Worm (Caenorhabditis elegans) whole organism, L1 larva: ENCODE measurements around the gene C24H10.2.

Experiments used
- C04F5.9 ChIP-seq: sonication (generic microtip); optimal IDR thresholded peaks from 2 replicates; lab custom pipeline; 2016; ENCODE audit warnings: missing genetic modification characterization, missing compliant biosample characterization
- C16A3.4 ChIP-seq: fragments of 150-350 bp; optimal IDR thresholded peaks from 2 replicates; lab custom pipeline; 2014; ENCODE audit warnings: missing biosample characterization, missing genetic modification characterization
- alr-1 ChIP-seq: fragments of 200-800 bp; sonication (Bioruptor generic); optimal IDR thresholded peaks from 2 replicates; lab custom pipeline; 2018; ENCODE audit warnings: borderline replicate concordance, mild to moderate bottlenecking, missing genetic modification characterization, missing compliant biosample characterization
- blmp-1 ChIP-seq: fragments of 150-350 bp; optimal IDR thresholded peaks from 2 replicates; lab custom pipeline; 2014; ENCODE audit warnings: missing biosample characterization, missing genetic modification characterization
- ceh-82 ChIP-seq, 3 experiments: fragments of 150-350 bp in 1 of 3; sonication (generic microtip) in 2 of 3; optimal IDR thresholded peaks; 2 replicates each; lab custom pipeline; 2014 to 2017; ENCODE audit warnings: missing biosample characterization in 3 of 3, missing genetic modification characterization in 3 of 3
- ceh-88 ChIP-seq: fragments of 200-800 bp; sonication (Bioruptor generic); IDR thresholded peaks from 2 replicates; pipeline ENCODE4 v1.3.6; 2022; ENCODE audit warnings: missing genetic modification characterization, missing compliant biosample characterization
- ceh-90 ChIP-seq: sonication (generic microtip); optimal IDR thresholded peaks from 2 replicates; lab custom pipeline; 2016; ENCODE audit warnings: missing genetic modification characterization, missing compliant biosample characterization
- dpl-1 ChIP-seq, 3 experiments: fragments of 150-350 bp in 2 of 3; sonication (generic microtip) in 1 of 3; optimal IDR thresholded peaks; 2 replicates each; lab custom pipeline; 2014 to 2017; ENCODE audit warnings: missing biosample characterization in 3 of 3, missing genetic modification characterization in 3 of 3, missing genetic modification reagents in 3 of 3
- dsc-1 ChIP-seq: sonication (generic microtip); optimal IDR thresholded peaks from 2 replicates; lab custom pipeline; 2016; ENCODE audit warnings: mild to moderate bottlenecking, missing genetic modification characterization, missing compliant biosample characterization
- efl-1 ChIP-seq, 4 experiments: fragments of 150-350 bp; optimal IDR thresholded peaks in 3 of 4; peaks in 1 of 4; 1 replicate in 1 of 4; 2 replicates in 3 of 4; lab custom pipeline; 2014; ENCODE audit warnings: missing biosample characterization in 2 of 4, missing genetic modification characterization in 2 of 4, missing genetic modification reagents in 2 of 4
- egl-27 ChIP-seq, 2 experiments: fragments of 150-350 bp in 1 of 2; sonication (generic microtip); optimal IDR thresholded peaks; 3 replicates each; lab custom pipeline; 2017 to 2018; ENCODE audit warnings: missing biosample characterization in 2 of 2, missing genetic modification characterization in 2 of 2, missing genetic modification reagents in 2 of 2
- elt-2 ChIP-seq: sonication (generic microtip); optimal IDR thresholded peaks from 2 replicates; lab custom pipeline; 2016; ENCODE audit warnings: missing genetic modification characterization, mild to moderate bottlenecking, inconsistent platforms, missing compliant biosample characterization, missing genetic modification reagents
- ets-5 ChIP-seq: fragments of 200-800 bp; sonication (Bioruptor generic); IDR thresholded peaks from 2 replicates; pipeline ENCODE4 v1.3.6; 2022; ENCODE audit warnings: missing genetic modification characterization, missing compliant biosample characterization
- fkh-10 ChIP-seq: sonication (generic microtip); optimal IDR thresholded peaks from 2 replicates; lab custom pipeline; 2017; ENCODE audit warnings: missing biosample characterization, missing genetic modification reagents, missing genetic modification characterization
- fkh-4 ChIP-seq: sonication (generic microtip); optimal IDR thresholded peaks from 2 replicates; lab custom pipeline; 2016; ENCODE audit warnings: missing compliant biosample characterization, missing genetic modification characterization, borderline replicate concordance
- grh-1 ChIP-seq: fragments of 200-800 bp; sonication (Bioruptor generic); IDR thresholded peaks from 2 replicates; pipeline ENCODE4 v1.3.6; 2022; ENCODE audit warnings: missing genetic modification reagents, missing genetic modification characterization, missing compliant biosample characterization
- hlh-17 ChIP-seq: fragments of 200-800 bp; sonication (Bioruptor generic); optimal IDR thresholded peaks from 2 replicates; lab custom pipeline; 2018; ENCODE audit warnings: missing genetic modification characterization, mild to moderate bottlenecking, missing compliant biosample characterization, moderate library complexity, borderline replicate concordance
- hlh-4 ChIP-seq: sonication (generic microtip); optimal IDR thresholded peaks from 2 replicates; lab custom pipeline; 2016; ENCODE audit warnings: mild to moderate bottlenecking, missing genetic modification characterization, missing compliant biosample characterization
- irx-1 ChIP-seq: sonication (generic microtip); optimal IDR thresholded peaks from 2 replicates; lab custom pipeline; 2016; ENCODE audit warnings: missing genetic modification characterization, missing compliant biosample characterization
- jun-1 ChIP-seq: fragments of 150-350 bp; optimal IDR thresholded peaks from 2 replicates; lab custom pipeline; 2014; ENCODE audit warnings: missing biosample characterization, missing genetic modification reagents, missing genetic modification characterization
- lin-13 ChIP-seq: fragments of 150-350 bp; optimal IDR thresholded peaks from 2 replicates; lab custom pipeline; 2014; ENCODE audit warnings: missing biosample characterization, missing genetic modification reagents, missing genetic modification characterization
- lin-14 ChIP-seq: fragments of 200-800 bp; sonication (Bioruptor generic); optimal IDR thresholded peaks from 2 replicates; lab custom pipeline; 2018; ENCODE audit warnings: mild to moderate bottlenecking, missing genetic modification characterization, moderate library complexity, missing compliant biosample characterization
- lin-15B ChIP-seq: fragments of 150-350 bp; sonication (generic microtip); optimal IDR thresholded peaks from 3 replicates; lab custom pipeline; 2014; ENCODE audit warnings: missing biosample characterization, missing genetic modification characterization
- lin-35 ChIP-seq, 2 experiments: fragments of 150-350 bp; optimal IDR thresholded peaks; 2 replicates each; lab custom pipeline; 2014; ENCODE audit warnings: missing biosample characterization in 2 of 2, missing genetic modification characterization in 2 of 2, missing genetic modification reagents in 2 of 2
- lin-39 ChIP-seq: fragments of 150-350 bp; optimal IDR thresholded peaks from 2 replicates; lab custom pipeline; 2014; ENCODE audit warnings: missing biosample characterization, missing genetic modification reagents, missing genetic modification characterization
- lsy-2 ChIP-seq, 2 experiments: fragments of 150-350 bp; optimal IDR thresholded peaks; 2 replicates each; lab custom pipeline; 2014; ENCODE audit warnings: missing biosample characterization in 2 of 2, missing genetic modification characterization in 2 of 2
- mab-9 ChIP-seq: fragments of 200-800 bp; sonication (Bioruptor generic); IDR thresholded peaks from 2 replicates; pipeline ENCODE4 v1.3.6; 2022; ENCODE audit warnings: missing genetic modification reagents, missing genetic modification characterization, missing compliant biosample characterization
- mdl-1 ChIP-seq, 2 experiments: fragments of 150-350 bp; optimal IDR thresholded peaks; 2 replicates each; lab custom pipeline; 2014 to 2017; ENCODE audit warnings: missing biosample characterization in 2 of 2, missing genetic modification characterization in 2 of 2, inconsistent platforms in 1 of 2
- mep-1 ChIP-seq: fragments of 150-350 bp; optimal IDR thresholded peaks from 2 replicates; lab custom pipeline; 2014; ENCODE audit warnings: missing biosample characterization, missing genetic modification characterization
- nhr-20 ChIP-seq: sonication (generic microtip); optimal IDR thresholded peaks from 2 replicates; lab custom pipeline; 2016; ENCODE audit warnings: mild to moderate bottlenecking, missing genetic modification characterization, missing compliant biosample characterization
- nhr-237 ChIP-seq: fragments of 150-350 bp; optimal IDR thresholded peaks from 2 replicates; lab custom pipeline; 2014; ENCODE audit warnings: missing biosample characterization, missing genetic modification characterization
- nhr-47 ChIP-seq: sonication (generic microtip); optimal IDR thresholded peaks from 2 replicates; lab custom pipeline; 2016; ENCODE audit warnings: mild to moderate bottlenecking, missing genetic modification characterization, moderate library complexity, missing compliant biosample characterization
- nhr-71 ChIP-seq: sonication (generic microtip); optimal IDR thresholded peaks from 2 replicates; lab custom pipeline; 2016; ENCODE audit warnings: mild to moderate bottlenecking, missing genetic modification characterization, moderate library complexity, missing compliant biosample characterization
- nhr-76 ChIP-seq: sonication (generic microtip); optimal IDR thresholded peaks from 2 replicates; lab custom pipeline; 2017; ENCODE audit warnings: missing biosample characterization, missing genetic modification characterization
- nhr-77 ChIP-seq: fragments of 150-350 bp; optimal IDR thresholded peaks from 2 replicates; lab custom pipeline; 2014; ENCODE audit warnings: missing biosample characterization, missing genetic modification characterization
- rnt-1 ChIP-seq: sonication (generic microtip); optimal IDR thresholded peaks from 2 replicates; lab custom pipeline; 2016; ENCODE audit warnings: mild to moderate bottlenecking, missing genetic modification characterization, moderate library complexity, missing compliant biosample characterization
- skn-1 ChIP-seq: fragments of 150-350 bp; optimal IDR thresholded peaks from 2 replicates; lab custom pipeline; 2014; ENCODE audit warnings: missing biosample characterization, missing genetic modification characterization
- snpc-4 ChIP-seq: fragments of 150-350 bp; optimal IDR thresholded peaks from 2 replicates; lab custom pipeline; 2014; ENCODE audit warnings: missing biosample characterization, missing genetic modification characterization
- snu-23 ChIP-seq: sonication (generic microtip); optimal IDR thresholded peaks from 2 replicates; lab custom pipeline; 2016; ENCODE audit warnings: missing genetic modification characterization, missing compliant biosample characterization
- sox-4 ChIP-seq: sonication (generic microtip); optimal IDR thresholded peaks from 2 replicates; lab custom pipeline; 2016; ENCODE audit warnings: missing genetic modification characterization, missing compliant biosample characterization
- sup-37 ChIP-seq: fragments of 200-800 bp; sonication (Bioruptor generic); optimal IDR thresholded peaks from 2 replicates; lab custom pipeline; 2018; ENCODE audit warnings: mild to moderate bottlenecking, missing genetic modification characterization, missing compliant biosample characterization
- tbx-2 ChIP-seq: sonication (generic microtip); optimal IDR thresholded peaks from 2 replicates; lab custom pipeline; 2016; ENCODE audit warnings: missing genetic modification characterization, missing compliant biosample characterization
- unc-30 ChIP-seq: sonication (generic microtip); optimal IDR thresholded peaks from 2 replicates; lab custom pipeline; 2017; ENCODE audit warnings: missing biosample characterization, missing genetic modification characterization
- unc-62 ChIP-seq: fragments of 150-350 bp; optimal IDR thresholded peaks from 2 replicates; lab custom pipeline; 2014; ENCODE audit warnings: missing biosample characterization, missing genetic modification reagents, missing genetic modification characterization
- unc-86 ChIP-seq: sonication (generic microtip); optimal IDR thresholded peaks from 2 replicates; lab custom pipeline; 2016; ENCODE audit warnings: missing genetic modification characterization, missing compliant biosample characterization
- unc-98 ChIP-seq: fragments of 200-800 bp; sonication (Bioruptor generic); IDR thresholded peaks from 2 replicates; pipeline ENCODE4 v1.3.6; 2022; ENCODE audit warnings: missing genetic modification characterization, missing compliant biosample characterization
- vab-15 ChIP-seq: sonication (generic microtip); optimal IDR thresholded peaks from 2 replicates; lab custom pipeline; 2017; ENCODE audit warnings: missing genotype, mild to moderate bottlenecking, missing genetic modification characterization, missing compliant biosample characterization
- zag-1 ChIP-seq: fragments of 150-350 bp; optimal IDR thresholded peaks from 2 replicates; lab custom pipeline; 2014; ENCODE audit warnings: missing biosample characterization, missing genetic modification characterization
- zip-4 ChIP-seq: fragments of 200-800 bp; sonication (Bioruptor generic); optimal IDR thresholded peaks from 2 replicates; lab custom pipeline; 2018; ENCODE audit warnings: mild to moderate bottlenecking, missing genetic modification characterization, moderate library complexity, missing compliant biosample characterization
- ztf-4 ChIP-seq: fragments of 150-350 bp; optimal IDR thresholded peaks from 2 replicates; lab custom pipeline; 2014; ENCODE audit warnings: missing biosample characterization, missing genetic modification characterization

Gene C24H10.2

ce11 chrX:5063750-5064652 is at the start of gene C24H10.2:
C24H10.2 (plus strand) TSS chrX:5064602.
- TF ChIP-seq blmp-1 (tag; lab: Kevin White, UChicago) (peak; percentile 15), lsy-2 (tag; optimal IDR thresholded peaks at IDR 0.05; lab: Kevin White, UChicago) (peak in 1 of 2 experiments; percentile 48), jun-1 (peak; percentile 9), zag-1 (tag; lab: Kevin White, UChicago) (no peak), tbx-2 (tag; lab: Kevin White, UChicago) (peak; percentile 1), mab-9 (no peak), lin-14 (GFP tag; lab: Kevin White, UChicago) (peak; percentile 83), unc-62 (GFP tag; lab: Kevin White, UChicago) (no peak), alr-1 (tag; lab: Kevin White, UChicago) (no peak), zip-4 (GFP tag; lab: Kevin White, UChicago) (no peak), snu-23 (peak; percentile 56), nhr-76 (tag; lab: Kevin White, UChicago) (no peak), mep-1 (tag; lab: Kevin White, UChicago) (no peak), sox-4 (no peak), nhr-71 (tag; lab: Kevin White, UChicago) (peak; percentile 59), sup-37 (GFP tag; lab: Kevin White, UChicago) (no peak), dsc-1 (tag; lab: Kevin White, UChicago) (peak; percentile 13), unc-30 (tag; lab: Kevin White, UChicago) (no peak), nhr-20 (tag; lab: Kevin White, UChicago) (peak; percentile 34), ceh-88 (GFP tag; lab: Robert Waterston, UW) (no peak), hlh-17 (GFP tag; lab: Kevin White, UChicago) (no peak), unc-98 (GFP tag; lab: Robert Waterston, UW) (no peak), efl-1 (optimal IDR thresholded peaks at IDR 0.05; lab: Kevin White, UChicago) (peak in 1 of 2 experiments; percentile 4), efl-1 (GFP tag; optimal IDR thresholded peaks at IDR 0.05 in 1 of 2; lab: Kevin White, UChicago) (peak in 1 of 2 experiments; percentile 3), snpc-4 (no peak), skn-1 (tag; lab: Kevin White, UChicago) (no peak), C16A3.4 (tag; lab: Kevin White, UChicago) (peak; percentile 44), nhr-47 (tag; lab: Kevin White, UChicago) (no peak), ceh-90 (tag; lab: Kevin White, UChicago) (no peak), fkh-4 (tag; lab: Kevin White, UChicago) (no peak), nhr-237 (tag; lab: Kevin White, UChicago) (no peak), vab-15 (tag; lab: Kevin White, UChicago) (no peak), lin-15B (no peak), unc-86 (tag; lab: Kevin White, UChicago) (no peak), grh-1 (GFP tag; lab: Robert Waterston, UW) (no peak), fkh-10 (GFP tag; lab: Kevin White, UChicago) (peak; percentile 48), irx-1 (tag; lab: Kevin White, UChicago) (no peak), rnt-1 (tag; lab: Kevin White, UChicago) (peak; percentile 56), ets-5 (no peak), ztf-4 (tag; lab: Kevin White, UChicago) (no peak), egl-27 (tag; optimal IDR thresholded peaks at IDR 0.05; lab: Kevin White, UChicago) (no peak), elt-2 (tag; lab: Kevin White, UChicago) (peak; percentile 55), ceh-82 (tag; optimal IDR thresholded peaks at IDR 0.05; lab: Kevin White, UChicago) (peak in 1 of 3 experiments; percentile 42), lin-13 (GFP tag; lab: Kevin White, UChicago) (no peak), dpl-1 (GFP tag; optimal IDR thresholded peaks at IDR 0.05; lab: Kevin White, UChicago) (peak in 1 of 3 experiments; percentile 20), C04F5.9 (no peak), hlh-4 (tag; lab: Kevin White, UChicago) (no peak), lin-39 (no peak), lin-35 (GFP tag; optimal IDR thresholded peaks at IDR 0.05; lab: Kevin White, UChicago) (peak in 1 of 2 experiments; percentile 32), nhr-77 (tag; lab: Kevin White, UChicago) (peak; percentile 2), mdl-1 (tag; optimal IDR thresholded peaks at IDR 0.05; lab: Kevin White, UChicago) (peak in 1 of 2 experiments; percentile 7)
